Fruit fly (Drosophila melanogaster) whole organism, wandering third instar larva: ENCODE data around the gene CG34282.

Source experiments
- Myc ChIP-seq: fragments of >200 bp; optimal IDR thresholded peaks from 2 replicates; lab custom pipeline; 2017
- fru ChIP-seq: fragments of 200-800 bp; sonication (Bioruptor generic); optimal IDR thresholded peaks from 3 replicates; lab custom pipeline; 2016; ENCODE audit warnings: missing biosample characterization, mild to moderate bottlenecking, missing genetic modification characterization

- no peak for TF ChIP-seq fru (GFP tag; lab: Kevin White, UChicago)
- no peak for TF ChIP-seq Myc (lab: Kevin White, UChicago)
Observed at dm6 chr3R:18669152-18669551, 25.9 kb upstream of the CG34282 start, which contains the start of gene CG7702.
